Worm (Caenorhabditis elegans) whole organism, midembryonic: ENCODE results near the gene fbxa-105.
"Not testable (repeated sequence)": the region's sequence is repeated elsewhere in the genome, so short reads cannot be mapped to it uniquely, and the experiment has no call there.

Experiments
- ref-1 ChIP-seq: fragments of 200-800 bp; sonication (Bioruptor generic); conservative IDR thresholded peaks from 2 replicates; pipeline ENCODE4 v1.3.6; 2022; ENCODE audit warnings: missing genetic modification reagents, missing genetic modification characterization, missing compliant biosample characterization
- tab-1 ChIP-seq: fragments of 200-800 bp; sonication (Bioruptor generic); IDR thresholded peaks from 2 replicates; pipeline ENCODE4 v1.3.6; 2022; ENCODE audit warnings: missing genetic modification characterization, missing compliant biosample characterization
- ztf-29 ChIP-seq: fragments of 200-800 bp; sonication (Bioruptor generic); IDR thresholded peaks from 2 replicates; pipeline ENCODE4 v1.3.6; 2022; ENCODE audit warnings: missing genetic modification reagents, missing genetic modification characterization, missing compliant biosample characterization

ce11 chrV:7345494-7345893 is 46.3 kb downstream of the fbxa-105 start, which contains the start of gene nhr-147:
- not testable (repeated sequence) for TF ChIP-seq ztf-29; tab-1 (GFP tag; lab: Robert Waterston, UW); ref-1 (GFP tag; lab: Robert Waterston, UW)
